Worm (Caenorhabditis elegans) whole organism, L4 larva: ENCODE measurements around the gene hdl-2.

ENCODE experiments used
- fos-1 ChIP-seq: fragments of 150-350 bp; optimal IDR thresholded peaks from 2 replicates; lab custom pipeline; 2014; ENCODE audit warnings: missing biosample characterization, missing genetic modification characterization
- lin-39 ChIP-seq: fragments of 150-350 bp; optimal IDR thresholded peaks from 2 replicates; lab custom pipeline; 2014; ENCODE audit warnings: missing biosample characterization, missing genetic modification reagents, missing genetic modification characterization
- snpc-4 ChIP-seq: fragments of 150-350 bp; optimal IDR thresholded peaks from 2 replicates; lab custom pipeline; 2014; ENCODE audit warnings: missing biosample characterization, missing genetic modification characterization

ce11 chrIV:8921166-8921565 is 47.2 kb downstream of the hdl-2 start:
- TF ChIP-seq lin-39 (tag; lab: Kevin White, UChicago), result no peak
- TF ChIP-seq snpc-4, result no peak
- no peak for TF ChIP-seq fos-1 (tag; lab: Kevin White, UChicago)
